Fruit fly (Drosophila melanogaster): Measurements from ENCODE around the gene Flad2.

- no peak for TF ChIP-seq CG8478 (optimal IDR thresholded peaks at IDR 0.05)
- no peak for TF ChIP-seq CTCF (optimal IDR thresholded peaks at IDR 0.05)
These were observed 18.7 kb downstream of the Flad2 start for dm6 chr2L:13430919-13431502.

Data from S2 (cell line).